Fruit fly (Drosophila melanogaster): ENCODE measurements around the gene Ogg1.

Gene Ogg1

dm6 chrX:8720213-8720612, 30.1 kb downstream of the Ogg1 start, which contains the start of gene CG1789 (continued):
- peak; percentile 47 for TF ChIP-seq gfzf (GFP tag; optimal IDR thresholded peaks at IDR 0.05)
- TF ChIP-seq dm (GFP tag; optimal IDR thresholded peaks at IDR 0.05), result peak; percentile 92
- no peak for TF ChIP-seq Awh (GFP tag; IDR thresholded peaks at IDR 0.05)
- TF ChIP-seq ftz-f1 (GFP tag; optimal IDR thresholded peaks at IDR 0.05), result no peak
- TF ChIP-seq CG2678 (tag; optimal IDR thresholded peaks at IDR 0.05), result peak; percentile 49
- TF ChIP-seq twi (tag; optimal IDR thresholded peaks at IDR 0.05), result peak; percentile 2
- TF ChIP-seq CG6791 (GFP tag; IDR thresholded peaks at IDR 0.05; ENCODE audit: partially characterized antibody), result peak; percentile 84
- no peak for TF ChIP-seq prd (optimal IDR thresholded peaks at IDR 0.05)
- peak; percentile 47 for TF ChIP-seq prd (GFP tag; IDR thresholded peaks at IDR 0.05)
- TF ChIP-seq Myb (GFP tag; optimal IDR thresholded peaks at IDR 0.05), result peak; percentile 38
- TF ChIP-seq CG12391 (tag; optimal IDR thresholded peaks at IDR 0.05), result peak; percentile 25
- TF ChIP-seq CG17829 (tag; optimal IDR thresholded peaks at IDR 0.05), result peak; percentile 13
- peak; percentile 16; the same call in 1 of the 2 replicates for TF ChIP-seq lmd (GFP tag; IDR thresholded peaks at IDR 0.05)
- 0 out of 2 replicates have a peak, but pooled peaks have one; percentile 49 for TF ChIP-seq Rfx (GFP tag; IDR thresholded peaks at IDR 0.05)
- TF ChIP-seq knrl (GFP tag; IDR thresholded peaks at IDR 0.05; ENCODE audit: partially characterized antibody), result peak; percentile 91
- peak; percentile 85 for TF ChIP-seq sens (GFP tag)
- no peak for TF ChIP-seq CG16863 (GFP tag; optimal IDR thresholded peaks at IDR 0.05)
- TF ChIP-seq hb (GFP tag; IDR thresholded peaks at IDR 0.05; ENCODE audit: partially characterized antibody), result peak; percentile 80
- TF ChIP-seq fd64A (GFP tag; optimal IDR thresholded peaks at IDR 0.05), result no peak
- no peak for TF ChIP-seq CG31388 (GFP tag; optimal IDR thresholded peaks at IDR 0.05)
- TF ChIP-seq tap (tag; optimal IDR thresholded peaks at IDR 0.05), result no peak
- peak; percentile 6 for TF ChIP-seq dmrt11E (tag; optimal IDR thresholded peaks at IDR 0.05)
- peak; percentile 86 for TF ChIP-seq inv (GFP tag; IDR thresholded peaks at IDR 0.05; ENCODE audit: partially characterized antibody)
- TF ChIP-seq CG11504 (tag; optimal IDR thresholded peaks at IDR 0.05), result peak; percentile 54
- peak; percentile 72 for TF ChIP-seq nerfin-2 (GFP tag; IDR thresholded peaks at IDR 0.05; ENCODE audit: partially characterized antibody)
- TF ChIP-seq zen (tag; optimal IDR thresholded peaks at IDR 0.05), result no peak
- TF ChIP-seq CG13287 (GFP tag; IDR thresholded peaks at IDR 0.05; ENCODE audit: partially characterized antibody), result peak; percentile 96
- TF ChIP-seq salm (tag; optimal IDR thresholded peaks at IDR 0.05), result no peak
- TF ChIP-seq ind (GFP tag; optimal IDR thresholded peaks at IDR 0.05), result peak; percentile 9
- peak; percentile 3 for TF ChIP-seq CG15696 (tag; optimal IDR thresholded peaks at IDR 0.05)
- no peak for TF ChIP-seq Eip74EF (GFP tag; optimal IDR thresholded peaks at IDR 0.05)
- TF ChIP-seq CG14860 (GFP tag; IDR thresholded peaks at IDR 0.05; ENCODE audit: partially characterized antibody), result peak; percentile 89
- peak; percentile 3 for TF ChIP-seq PHDP (tag; optimal IDR thresholded peaks at IDR 0.05)
- TF ChIP-seq CG11560 (tag; IDR thresholded peaks at IDR 0.05), result peak; percentile 75; the same call in 2 of the 3 replicates
- peak in 1 of 2 experiments; percentile 32 for TF ChIP-seq crp (GFP tag; optimal IDR thresholded peaks at IDR 0.05)
- TF ChIP-seq unc-4 (GFP tag; IDR thresholded peaks at IDR 0.05; ENCODE audit: partially characterized antibody), result peak; percentile 94

- TF ChIP-seq CG18619 (GFP tag; optimal IDR thresholded peaks at IDR 0.05) (no peak), ac (GFP tag; optimal IDR thresholded peaks at IDR 0.05) (no peak), Dip3 (GFP tag; optimal IDR thresholded peaks at IDR 0.05) (no peak), CG9609 (GFP tag; optimal IDR thresholded peaks at IDR 0.05) (no peak), CG12391 (tag; optimal IDR thresholded peaks at IDR 0.05) (no peak), CG6272 (GFP tag; IDR thresholded peaks at IDR 0.05) (no peak), slou (GFP tag; optimal IDR thresholded peaks at IDR 0.05) (no peak), CG4424 (GFP tag; optimal IDR thresholded peaks at IDR 0.05) (no peak), ATbp (GFP tag; optimal IDR thresholded peaks at IDR 0.05) (no peak), CG1792 (GFP tag; optimal IDR thresholded peaks at IDR 0.05) (no peak), CG4328 (GFP tag; optimal IDR thresholded peaks at IDR 0.05) (no peak), pzg (GFP tag; optimal IDR thresholded peaks at IDR 0.05) (peak; percentile 10), CTCF (GFP tag; optimal IDR thresholded peaks at IDR 0.05) (peak; percentile 65), cas (GFP tag; IDR thresholded peaks at IDR 0.05) (no peak), stwl (tag; optimal IDR thresholded peaks at IDR 0.05) (peak; percentile 57), CG2116 (GFP tag; optimal IDR thresholded peaks at IDR 0.05) (no peak), Awh (GFP tag; IDR thresholded peaks at IDR 0.05) (no peak), CG32532 (GFP tag; IDR thresholded peaks at IDR 0.05) (no peak)
Observed at dm6 chrX:8721501-8721900, 31.4 kb downstream of the Ogg1 start.
